Worm (Caenorhabditis elegans) whole organism, L4/young adult: Measurements from ENCODE around the gene T28A8.4.
"Not testable (repeated sequence)": the region's sequence is repeated elsewhere in the genome, so short reads cannot be mapped to it uniquely, and the experiment has no call there.

Experiments used
- W03F9.2 ChIP-seq: fragments of 150-350 bp; optimal IDR thresholded peaks from 2 replicates; lab custom pipeline; 2014; ENCODE audit warnings: missing biosample characterization, missing genetic modification characterization
- dao-5 ChIP-seq: sonication (generic microtip); optimal IDR thresholded peaks from 2 replicates; lab custom pipeline; 2016; ENCODE audit warnings: missing genotype, missing genetic modification characterization, moderate library complexity, missing compliant biosample characterization
- him-1 ChIP-seq: sonication (generic microtip); optimal IDR thresholded peaks from 2 replicates; lab custom pipeline; 2016; ENCODE audit warnings: missing genotype, missing genetic modification reagents, missing genetic modification characterization, missing compliant biosample characterization

- TF ChIP-seq W03F9.2 (tag; lab: Kevin White, UChicago); him-1 (tag; lab: Kevin White, UChicago); dao-5: not testable (repeated sequence)
Measured at ce11 chrIII:13498899-13499298, 4.6 kb upstream of the T28A8.4 start, which contains the start of gene T28A8.6.
